Worm (Caenorhabditis elegans) whole organism, L4 larva: Measurements from ENCODE around the gene F53F4.11.
A peak's percentile ranks its signal among the peaks of the same experiment; 100 is the strongest.

Experiments
- D1046.2 ChIP-seq: fragments of 200-800 bp; sonication (Bioruptor generic); IDR thresholded peaks from 2 replicates; pipeline ENCODE4 v1.3.6; 2022; ENCODE audit warnings: missing genetic modification characterization, missing compliant biosample characterization
- F44E2.7 ChIP-seq: fragments of 200-800 bp; sonication (Bioruptor generic); IDR thresholded peaks from 2 replicates; pipeline ENCODE4 v2.1.2; 2022; ENCODE audit warnings: missing genetic modification characterization, missing compliant biosample characterization
- F49E8.2 ChIP-seq: sonication (generic microtip); optimal IDR thresholded peaks from 2 replicates; lab custom pipeline; 2016; ENCODE audit warnings: missing compliant biosample characterization, mild to moderate bottlenecking, missing genetic modification characterization, borderline replicate concordance
- R02D3.7 ChIP-seq: fragments of 150-350 bp; sonication (generic microtip); optimal IDR thresholded peaks from 3 replicates; lab custom pipeline; 2014; ENCODE audit warnings: missing biosample characterization, missing genetic modification characterization
- Y5F2A.4 ChIP-seq: fragments of 200-800 bp; sonication (Bioruptor generic); optimal IDR thresholded peaks from 2 replicates; lab custom pipeline; 2018; ENCODE audit warnings: mild to moderate bottlenecking, missing genetic modification characterization, missing compliant biosample characterization
- Y75B8A.6 ChIP-seq: fragments of 200-800 bp; sonication (Bioruptor generic); IDR thresholded peaks from 2 replicates; pipeline ENCODE4 v1.3.6; 2022; ENCODE audit warnings: missing genetic modification reagents, missing genetic modification characterization, missing compliant biosample characterization
- ZK337.2 ChIP-seq: fragments of 200-800 bp; sonication (Bioruptor generic); IDR thresholded peaks from 2 replicates; pipeline ENCODE4 v1.3.6; 2022; ENCODE audit warnings: missing genetic modification reagents, missing genetic modification characterization, missing compliant biosample characterization
- aly-2 ChIP-seq: sonication (generic microtip); optimal IDR thresholded peaks from 2 replicates; lab custom pipeline; 2018; ENCODE audit warnings: missing biosample characterization, missing genetic modification characterization
- ama-1 ChIP-seq: fragments of 150-350 bp; optimal IDR thresholded peaks from 2 replicates; lab custom pipeline; 2014; ENCODE audit warnings: inconsistent platforms, mixed read lengths
- ceh-20 ChIP-seq: fragments of 200-800 bp; sonication (Bioruptor generic); IDR thresholded peaks from 2 replicates; pipeline ENCODE4 v1.3.6; 2022; ENCODE audit warnings: missing genetic modification reagents, missing genetic modification characterization, missing compliant biosample characterization
- ceh-28 ChIP-seq: fragments of 150-350 bp; optimal IDR thresholded peaks from 2 replicates; lab custom pipeline; 2014; ENCODE audit warnings: missing biosample characterization, missing genetic modification reagents, missing genetic modification characterization
- ces-1 ChIP-seq: fragments of 150-350 bp; sonication (generic microtip); optimal IDR thresholded peaks from 4 replicates; lab custom pipeline; 2014; ENCODE audit warnings: missing biosample characterization, missing genetic modification reagents, missing genetic modification characterization
- dmd-9 ChIP-seq: fragments of 200-800 bp; sonication (Bioruptor generic); IDR thresholded peaks from 2 replicates; pipeline ENCODE4 v1.3.6; 2022; ENCODE audit warnings: missing genetic modification reagents, missing genetic modification characterization, missing compliant biosample characterization
- duxl-1 ChIP-seq: sonication (generic microtip); optimal IDR thresholded peaks from 2 replicates; lab custom pipeline; 2016; ENCODE audit warnings: mild to moderate bottlenecking, missing genetic modification characterization, moderate library complexity, missing compliant biosample characterization; ENCODE audit not compliant: poor library complexity
- egl-27 ChIP-seq: sonication (generic microtip); optimal IDR thresholded peaks from 3 replicates; lab custom pipeline; 2017; ENCODE audit warnings: missing biosample characterization, missing genetic modification reagents, missing genetic modification characterization
- egl-43 ChIP-seq: fragments of 200-800 bp; sonication (Bioruptor generic); IDR thresholded peaks from 2 replicates; pipeline ENCODE4 v1.3.6; 2022; ENCODE audit warnings: missing genetic modification reagents, missing genetic modification characterization, missing compliant biosample characterization
- fkh-10 ChIP-seq: fragments of 150-350 bp; optimal IDR thresholded peaks from 2 replicates; lab custom pipeline; 2014; ENCODE audit warnings: missing biosample characterization, missing genetic modification reagents, missing genetic modification characterization
- gei-8 ChIP-seq: fragments of 200-800 bp; sonication (Bioruptor generic); optimal IDR thresholded peaks from 2 replicates; lab custom pipeline; 2018; ENCODE audit warnings: mild to moderate bottlenecking, missing genetic modification characterization, missing compliant biosample characterization
- hif-1 ChIP-seq, 2 experiments: sonication (generic microtip); optimal IDR thresholded peaks; 2 replicates each; lab custom pipeline; 2016 to 2017; ENCODE audit warnings: missing compliant biosample characterization in 2 of 2, missing genetic modification characterization in 2 of 2, missing genetic modification reagents in 2 of 2, missing genotype in 2 of 2, mild to moderate bottlenecking in 1 of 2
- jun-1 ChIP-seq: fragments of 150-350 bp; optimal IDR thresholded peaks from 2 replicates; lab custom pipeline; 2014; ENCODE audit warnings: missing biosample characterization, missing genetic modification reagents, missing genetic modification characterization
- lim-7 ChIP-seq: fragments of 200-800 bp; sonication (Bioruptor generic); IDR thresholded peaks from 2 replicates; pipeline ENCODE4 v1.3.6; 2022; ENCODE audit warnings: missing genetic modification characterization, missing compliant biosample characterization
- lin-1 ChIP-seq: fragments of 200-800 bp; sonication (Bioruptor generic); IDR thresholded peaks from 2 replicates; pipeline ENCODE4 v1.3.6; 2022; ENCODE audit warnings: missing genetic modification reagents, missing genetic modification characterization, missing compliant biosample characterization
- lin-13 ChIP-seq: fragments of 150-350 bp; optimal IDR thresholded peaks from 2 replicates; lab custom pipeline; 2014; ENCODE audit warnings: missing biosample characterization, missing genetic modification reagents, missing genetic modification characterization
- lin-15B ChIP-seq: fragments of 150-350 bp; sonication (generic microtip); optimal IDR thresholded peaks from 3 replicates; lab custom pipeline; 2014; ENCODE audit warnings: missing biosample characterization, missing genetic modification characterization
- lin-39 ChIP-seq: fragments of 150-350 bp; optimal IDR thresholded peaks from 2 replicates; lab custom pipeline; 2014; ENCODE audit warnings: missing biosample characterization, missing genetic modification reagents, missing genetic modification characterization
- madf-5 ChIP-seq, 2 experiments: fragments of 200-800 bp; sonication (Bioruptor generic); IDR thresholded peaks; 2 replicates each; pipeline ENCODE4 v1.3.6; 2022; ENCODE audit warnings: missing compliant biosample characterization in 2 of 2, missing genetic modification characterization in 2 of 2
- mdl-1 ChIP-seq, 2 experiments: fragments of 150-350 bp in 1 of 2; sonication (generic microtip) in 1 of 2; optimal IDR thresholded peaks; 2 replicates each; lab custom pipeline; 2014 to 2017; ENCODE audit warnings: missing biosample characterization in 2 of 2, missing genetic modification characterization in 2 of 2
- mep-1 ChIP-seq: fragments of 150-350 bp; sonication (generic microtip); optimal IDR thresholded peaks from 3 replicates; lab custom pipeline; 2014; ENCODE audit warnings: missing biosample characterization, missing genetic modification characterization
- mes-2 ChIP-seq: sonication (generic microtip); optimal IDR thresholded peaks from 2 replicates; lab custom pipeline; 2016; ENCODE audit warnings: missing genotype, mild to moderate bottlenecking, missing genetic modification characterization, missing compliant biosample characterization; ENCODE audit not compliant: poor library complexity, severe bottlenecking
- nhr-102 ChIP-seq: sonication (generic microtip); optimal IDR thresholded peaks from 2 replicates; lab custom pipeline; 2016; ENCODE audit warnings: mild to moderate bottlenecking, missing genetic modification characterization, moderate library complexity, missing compliant biosample characterization
- nhr-11 ChIP-seq: fragments of 150-350 bp; optimal IDR thresholded peaks from 2 replicates; lab custom pipeline; 2014; ENCODE audit warnings: missing biosample characterization, missing genetic modification characterization
- nhr-237 ChIP-seq: sonication (generic microtip); optimal IDR thresholded peaks from 2 replicates; lab custom pipeline; 2017; ENCODE audit warnings: missing biosample characterization, missing genetic modification characterization
- nhr-28 ChIP-seq: fragments of 150-350 bp; optimal IDR thresholded peaks from 2 replicates; lab custom pipeline; 2014; ENCODE audit warnings: missing biosample characterization, missing genetic modification characterization
- nhr-41 ChIP-seq: fragments of 200-800 bp; sonication (Bioruptor generic); IDR thresholded peaks from 2 replicates; pipeline ENCODE4 v1.3.6; 2022; ENCODE audit warnings: missing genetic modification reagents, missing genetic modification characterization, missing compliant biosample characterization
- nhr-42 ChIP-seq: fragments of 200-800 bp; sonication (Bioruptor generic); IDR thresholded peaks from 2 replicates; pipeline ENCODE4 v1.3.6; 2022; ENCODE audit warnings: missing genetic modification characterization, missing compliant biosample characterization
- nhr-48 ChIP-seq: sonication (generic microtip); optimal IDR thresholded peaks from 2 replicates; lab custom pipeline; 2016; ENCODE audit warnings: mild to moderate bottlenecking, missing genetic modification characterization, missing compliant biosample characterization
- pha-4 ChIP-seq, 2 experiments: fragments of 150-350 bp in 1 of 2; fragments of 200-800 bp in 1 of 2; sonication (Bioruptor generic) in 1 of 2; IDR thresholded peaks in 1 of 2; optimal IDR thresholded peaks in 1 of 2; 2 replicates each; pipeline versions ENCODE4 v1.3.6 to Lab custom; 2014 to 2022; ENCODE audit warnings: missing genetic modification characterization in 2 of 2, missing genetic modification reagents in 2 of 2, missing biosample characterization in 1 of 2, missing compliant biosample characterization in 1 of 2
- php-3 ChIP-seq: fragments of 200-800 bp; sonication (Bioruptor generic); IDR thresholded peaks from 2 replicates; pipeline ENCODE4 v1.3.6; 2022; ENCODE audit warnings: missing genetic modification reagents, missing genetic modification characterization, missing compliant biosample characterization
- pqm-1 ChIP-seq: sonication (generic microtip); optimal IDR thresholded peaks from 2 replicates; lab custom pipeline; 2017; ENCODE audit warnings: missing biosample characterization, missing genetic modification characterization
- rbr-2 ChIP-seq: sonication (generic microtip); optimal IDR thresholded peaks from 2 replicates; lab custom pipeline; 2016; ENCODE audit warnings: missing genotype, missing genetic modification characterization, missing compliant biosample characterization
- sdz-12 ChIP-seq: fragments of 200-800 bp; sonication (Bioruptor generic); optimal IDR thresholded peaks from 2 replicates; lab custom pipeline; 2018; ENCODE audit warnings: mild to moderate bottlenecking, missing genetic modification characterization, missing compliant biosample characterization
- set-16 ChIP-seq: fragments of 200-800 bp; sonication (Bioruptor generic); IDR thresholded peaks from 2 replicates; pipeline ENCODE4 v1.3.6; 2022; ENCODE audit warnings: missing genetic modification reagents, missing genetic modification characterization, missing compliant biosample characterization
- snpc-1.2 ChIP-seq: fragments of 200-800 bp; sonication (Bioruptor generic); IDR thresholded peaks from 2 replicates; pipeline ENCODE4 v1.3.6; 2022; ENCODE audit warnings: missing genetic modification reagents, missing genetic modification characterization, missing compliant biosample characterization
- unc-130 ChIP-seq: sonication (generic microtip); optimal IDR thresholded peaks from 2 replicates; lab custom pipeline; 2016; ENCODE audit warnings: missing genetic modification reagents, missing genetic modification characterization, missing compliant biosample characterization
- vab-7 ChIP-seq: fragments of 200-800 bp; sonication (Bioruptor generic); IDR thresholded peaks from 2 replicates; pipeline ENCODE4 v1.3.6; 2022; ENCODE audit warnings: missing genetic modification reagents, missing genetic modification characterization, missing compliant biosample characterization
- zag-1 ChIP-seq: fragments of 150-350 bp; optimal IDR thresholded peaks from 2 replicates; lab custom pipeline; 2014; ENCODE audit warnings: missing biosample characterization, missing genetic modification characterization

The F53F4.11 gene

ce11 chrV:13657291-13657690, 33.0 kb upstream of the F53F4.11 start (continued):
- no peak for TF ChIP-seq lin-39
- TF ChIP-seq set-16: peak; percentile 17; the same call in 1 of the 2 replicates
- peak; percentile 44 for TF ChIP-seq nhr-102 (tag; lab: Kevin White, UChicago)
- TF ChIP-seq fkh-10 (GFP tag; lab: Kevin White, UChicago): no peak
- no peak for TF ChIP-seq R02D3.7 (tag; lab: Kevin White, UChicago)
- TF ChIP-seq sdz-12 (GFP tag; lab: Kevin White, UChicago): no peak
- TF ChIP-seq lin-1 (GFP tag; lab: Robert Waterston, UW): peak; percentile 83
- TF ChIP-seq egl-43 (GFP tag; lab: Robert Waterston, UW): no peak; the same call in 1 of the 2 replicates
- TF ChIP-seq nhr-41 (GFP tag; lab: Robert Waterston, UW): 0 out of 2 replicates have a peak, but pooled peaks have one; percentile 33
- no peak for TF ChIP-seq F44E2.7 (GFP tag; lab: Robert Waterston, UW)
- peak; percentile 43; the same call in 1 of the 2 replicates for TF ChIP-seq php-3 (GFP tag; lab: Robert Waterston, UW)
- no peak for TF ChIP-seq vab-7 (GFP tag; lab: Robert Waterston, UW)
- peak; percentile 93 for TF ChIP-seq nhr-28 (tag; lab: Kevin White, UChicago)
- peak; percentile 73 for TF ChIP-seq gei-8 (GFP tag; lab: Kevin White, UChicago)
- TF ChIP-seq egl-27 (tag; lab: Kevin White, UChicago): no peak
- TF ChIP-seq F49E8.2 (tag; lab: Kevin White, UChicago): no peak
- TF ChIP-seq snpc-1.2 (GFP tag; lab: Robert Waterston, UW): no peak
- 0 out of 2 replicates have a peak, but pooled peaks have one; percentile 36 for TF ChIP-seq nhr-42 (GFP tag; lab: Robert Waterston, UW)

ce11 chrV:13656346-13657254, 32.3 kb upstream of the F53F4.11 start:
- TF ChIP-seq duxl-1 (tag; lab: Kevin White, UChicago) (peak; percentile 8), pha-4 (GFP tag; IDR thresholded peaks at IDR 0.05; lab: Robert Waterston, UW) (peak; percentile 14), pha-4 (tag; optimal IDR thresholded peaks at IDR 0.05; lab: Kevin White, UChicago) (no peak), nhr-48 (tag; lab: Kevin White, UChicago) (peak; percentile 89), php-3 (GFP tag; lab: Robert Waterston, UW) (peak; percentile 82), mep-1 (tag; lab: Kevin White, UChicago) (peak; percentile 80), lin-13 (GFP tag; lab: Kevin White, UChicago) (peak; percentile 77), madf-5 (GFP tag; IDR thresholded peaks at IDR 0.05; lab: Robert Waterston, UW) (no peak), pqm-1 (peak; percentile 29), mdl-1 (tag; optimal IDR thresholded peaks at IDR 0.05; lab: Kevin White, UChicago) (peak; percentile 72 to 93), Y75B8A.6 (GFP tag; lab: Robert Waterston, UW) (0 out of 2 replicates have a peak, but pooled peaks have one; percentile 20), lim-7 (0 out of 2 replicates have a peak, but pooled peaks have one; percentile 35), ZK337.2 (0 out of 2 replicates have a peak, but pooled peaks have one; percentile 2), rbr-2 (tag; lab: Kevin White, UChicago) (peak; percentile 1), unc-130 (no peak), D1046.2 (no peak), hif-1 (tag; optimal IDR thresholded peaks at IDR 0.05; lab: Kevin White, UChicago) (peak; percentile 6 to 44), ama-1 (lab: Kevin White, UChicago) (peak; percentile 91), aly-2 (tag; lab: Kevin White, UChicago) (no peak), dmd-9 (no peak), ceh-20 (peak; percentile 57; the same call in 1 of the 2 replicates), zag-1 (no peak), nhr-11 (tag; lab: Kevin White, UChicago) (peak; percentile 3), ces-1 (GFP tag; lab: Kevin White, UChicago) (no peak), mes-2 (tag; lab: Kevin White, UChicago) (peak; percentile 41), nhr-42 (GFP tag; lab: Robert Waterston, UW) (0 out of 2 replicates have a peak, but pooled peaks have one; percentile 32), Y5F2A.4 (GFP tag; lab: Kevin White, UChicago) (peak; percentile 10), nhr-237 (no peak), lin-15B (tag; lab: Kevin White, UChicago) (no peak), ceh-28 (no peak), jun-1 (peak; percentile 5)
